Fruit fly (Drosophila melanogaster) whole organism, embryonic: ENCODE data around the gene CG34436.

ENCODE experiments used
- ATbp ChIP-seq: fragments of 200-800 bp; sonication (Bioruptor generic); optimal IDR thresholded peaks from 2 replicates; lab custom pipeline; 2017; ENCODE audit warnings: missing biosample characterization, mild to moderate bottlenecking, missing genetic modification characterization, missing genetic modification reagents
- CG11085 ChIP-seq: fragments of 200-800 bp; sonication (Bioruptor generic); IDR thresholded peaks from 2 replicates; pipeline ENCODE4 v1.3.6; 2022; ENCODE audit warnings: missing biosample characterization, missing genetic modification characterization
- CG11504 ChIP-seq: fragments of 200-800 bp; sonication (Bioruptor generic); optimal IDR thresholded peaks from 3 replicates; lab custom pipeline; 2019; ENCODE audit warnings: missing biosample characterization, mild to moderate bottlenecking, missing genetic modification characterization, moderate library complexity
- CG12219 ChIP-seq: fragments of 200-800 bp; sonication (Bioruptor generic); optimal IDR thresholded peaks from 3 replicates; lab custom pipeline; 2018; ENCODE audit warnings: missing biosample characterization, mild to moderate bottlenecking, missing genetic modification characterization
- CG12236 ChIP-seq: fragments of 200-800 bp; sonication (Bioruptor generic); optimal IDR thresholded peaks from 2 replicates; lab custom pipeline; 2016; ENCODE audit warnings: missing biosample characterization, missing genetic modification characterization
- CG12299 ChIP-seq: fragments of 200-800 bp; sonication (Bioruptor generic); optimal IDR thresholded peaks from 2 replicates; lab custom pipeline; 2018; ENCODE audit warnings: missing biosample characterization, mild to moderate bottlenecking, missing genetic modification characterization
- CG14050 ChIP-seq: fragments of 200-800 bp; sonication (Bioruptor generic); IDR thresholded peaks from 3 replicates; pipeline ENCODE4 v1.3.6; 2022; ENCODE audit warnings: missing biosample characterization, missing genetic modification characterization
- CG1647 ChIP-seq: fragments of 200-800 bp; sonication (Bioruptor generic); optimal IDR thresholded peaks from 3 replicates; lab custom pipeline; 2016; ENCODE audit warnings: missing biosample characterization, missing genetic modification characterization
- CG16813 ChIP-seq: fragments of 200-800 bp; sonication (Bioruptor generic); IDR thresholded peaks from 3 replicates; pipeline ENCODE4 v1.3.6; 2022; ENCODE audit warnings: missing biosample characterization, missing genetic modification characterization; ENCODE audit not compliant: partially characterized antibody
- CG17328 ChIP-seq: fragments of 200-800 bp; sonication (Bioruptor generic); IDR thresholded peaks from 2 replicates; pipeline ENCODE4 v1.3.6; 2022; ENCODE audit warnings: missing biosample characterization, missing genetic modification characterization
- CG17361 ChIP-seq: fragments of 200-800 bp; sonication (Bioruptor generic); IDR thresholded peaks from 3 replicates; pipeline ENCODE4 v1.3.6; 2022; ENCODE audit warnings: missing biosample characterization, missing genetic modification characterization
- CG17385 ChIP-seq: fragments of 200-800 bp; sonication (Bioruptor generic); optimal IDR thresholded peaks from 3 replicates; lab custom pipeline; 2018; ENCODE audit warnings: missing biosample characterization, mild to moderate bottlenecking, missing genetic modification characterization
- CG17802 ChIP-seq: fragments of 200-800 bp; sonication (Bioruptor generic); optimal IDR thresholded peaks from 2 replicates; lab custom pipeline; 2018; ENCODE audit warnings: missing biosample characterization, mild to moderate bottlenecking, missing genetic modification characterization, moderate library complexity
- CG4730 ChIP-seq: fragments of 200-800 bp; sonication (Bioruptor generic); IDR thresholded peaks from 2 replicates; pipeline ENCODE4 v1.3.6; 2022; ENCODE audit warnings: missing biosample characterization, missing genetic modification characterization
- CG6254 ChIP-seq: fragments of 200-800 bp; sonication (Bioruptor generic); optimal IDR thresholded peaks from 3 replicates; lab custom pipeline; 2017; ENCODE audit warnings: mild to moderate bottlenecking, missing biosample characterization, missing genetic modification reagents, missing genetic modification characterization
- CG6683 ChIP-seq: fragments of 200-800 bp; sonication (Bioruptor generic); optimal IDR thresholded peaks from 2 replicates; lab custom pipeline; 2017; ENCODE audit warnings: missing biosample characterization, mild to moderate bottlenecking, missing genetic modification characterization, missing genetic modification reagents
- CG6689 ChIP-seq: fragments of 200-800 bp; sonication (Bioruptor generic); IDR thresholded peaks from 2 replicates; pipeline ENCODE4 v1.3.6; 2022; ENCODE audit warnings: missing biosample characterization, missing genetic modification characterization
- CG8281 ChIP-seq: fragments of 200-800 bp; sonication (Bioruptor generic); optimal IDR thresholded peaks from 2 replicates; lab custom pipeline; 2018; ENCODE audit warnings: missing biosample characterization, mild to moderate bottlenecking, missing genetic modification characterization, moderate library complexity
- CHES-1-like ChIP-seq: fragments of 200-800 bp; sonication (Bioruptor generic); optimal IDR thresholded peaks from 2 replicates; lab custom pipeline; 2016; ENCODE audit warnings: missing biosample characterization, missing genetic modification characterization
- D ChIP-seq, 2 experiments: fragments of 200-800 bp in 1 of 2; fragments of >200 bp in 1 of 2; sonication (Bioruptor generic) in 1 of 2; optimal IDR thresholded peaks; 2 replicates in 1 of 2; 3 replicates in 1 of 2; lab custom pipeline; 2017; ENCODE audit warnings: mild to moderate bottlenecking in 1 of 2, missing biosample characterization in 1 of 2, missing genetic modification characterization in 1 of 2, missing genetic modification reagents in 1 of 2
- Ets65A ChIP-seq: fragments of 200-800 bp; sonication (Bioruptor generic); peaks from one replicate; lab custom pipeline; 2016; ENCODE audit warnings: missing biosample characterization, missing genetic modification characterization
- GATAe ChIP-seq: fragments of 200-800 bp; sonication (Bioruptor generic); conservative IDR thresholded peaks from 2 replicates; pipeline ENCODE4 v1.3.6; 2022; ENCODE audit warnings: missing biosample characterization, missing genetic modification characterization
- HLH54F ChIP-seq: fragments of 200-800 bp; sonication (Bioruptor generic); optimal IDR thresholded peaks from 3 replicates; lab custom pipeline; 2016; ENCODE audit warnings: missing biosample characterization, missing genetic modification characterization
- MTF-1 ChIP-seq: fragments of 200-800 bp; sonication (Bioruptor generic); optimal IDR thresholded peaks from 2 replicates; lab custom pipeline; 2018; ENCODE audit warnings: missing biosample characterization, mild to moderate bottlenecking, missing genetic modification characterization, borderline replicate concordance
- Med ChIP-seq: fragments of 200-800 bp; sonication (Bioruptor generic); peaks from one replicate; lab custom pipeline; 2016; ENCODE audit warnings: missing biosample characterization, missing genetic modification characterization, mild to moderate bottlenecking, inconsistent platforms, moderate library complexity
- Myb ChIP-seq: fragments of 200-800 bp; sonication (Bioruptor generic); optimal IDR thresholded peaks from 2 replicates; lab custom pipeline; 2016; ENCODE audit warnings: missing biosample characterization, missing genetic modification characterization
- Nf-YB ChIP-seq: fragments of 200-800 bp; sonication (Bioruptor generic); optimal IDR thresholded peaks from 3 replicates; lab custom pipeline; 2019; ENCODE audit warnings: missing biosample characterization, mild to moderate bottlenecking, missing genetic modification characterization, moderate library complexity
- Usf ChIP-seq: fragments of 200-800 bp; sonication (Bioruptor generic); optimal IDR thresholded peaks from 2 replicates; lab custom pipeline; 2017; ENCODE audit warnings: missing genotype, missing biosample characterization, missing genetic modification characterization
- bcd ChIP-seq: fragments of 200-800 bp; sonication (Bioruptor generic); optimal IDR thresholded peaks from 2 replicates; lab custom pipeline; 2017; ENCODE audit warnings: missing biosample characterization, mild to moderate bottlenecking, missing genetic modification characterization
- bsh ChIP-seq, 2 experiments: fragments of 200-800 bp; sonication (Bioruptor generic); optimal IDR thresholded peaks; 2 replicates each; lab custom pipeline; 2017 to 2018; ENCODE audit warnings: mild to moderate bottlenecking in 2 of 2, missing biosample characterization in 2 of 2, missing genetic modification characterization in 2 of 2, moderate library complexity in 1 of 2
- chinmo ChIP-seq: fragments of 200-800 bp; sonication (Bioruptor generic); IDR thresholded peaks from 4 replicates; pipeline ENCODE4 v1.3.6; 2022; ENCODE audit warnings: missing biosample characterization, missing genetic modification characterization; ENCODE audit not compliant: partially characterized antibody
- chn ChIP-seq: fragments of 200-800 bp; sonication (Bioruptor generic); optimal IDR thresholded peaks from 2 replicates; lab custom pipeline; 2016; ENCODE audit warnings: missing biosample characterization, missing genetic modification characterization
- dmrt11E ChIP-seq: fragments of 200-800 bp; sonication (Bioruptor generic); optimal IDR thresholded peaks from 3 replicates; lab custom pipeline; 2018; ENCODE audit warnings: missing biosample characterization, mild to moderate bottlenecking, missing genetic modification characterization, moderate library complexity
- dmrt99B ChIP-seq: fragments of 200-800 bp; sonication (Bioruptor generic); optimal IDR thresholded peaks from 2 replicates; lab custom pipeline; 2018; ENCODE audit warnings: missing biosample characterization, mild to moderate bottlenecking, missing genetic modification characterization, moderate library complexity
- emc ChIP-seq: fragments of 200-800 bp; sonication (Bioruptor generic); optimal IDR thresholded peaks from 2 replicates; lab custom pipeline; 2016; ENCODE audit warnings: missing biosample characterization, missing genetic modification characterization
- fd3F ChIP-seq: fragments of 200-800 bp; sonication (Bioruptor generic); optimal IDR thresholded peaks from 2 replicates; lab custom pipeline; 2018; ENCODE audit warnings: missing biosample characterization, mild to moderate bottlenecking, missing genetic modification characterization, moderate library complexity
- fd96Cb ChIP-seq: fragments of 200-800 bp; sonication (Bioruptor generic); optimal IDR thresholded peaks from 2 replicates; lab custom pipeline; 2018; ENCODE audit warnings: missing biosample characterization, mild to moderate bottlenecking, missing genetic modification characterization, moderate library complexity
- gem ChIP-seq: fragments of 200-800 bp; sonication (Bioruptor generic); optimal IDR thresholded peaks from 2 replicates; lab custom pipeline; 2019; ENCODE audit warnings: missing biosample characterization, mild to moderate bottlenecking, missing genetic modification characterization, moderate library complexity
- gro ChIP-seq: fragments of 200-800 bp; sonication (Bioruptor generic); optimal IDR thresholded peaks from 2 replicates; lab custom pipeline; 2016; ENCODE audit warnings: missing biosample characterization, missing genetic modification characterization
- h ChIP-seq: fragments of >200 bp; optimal IDR thresholded peaks from 2 replicates; lab custom pipeline; 2017
- hb ChIP-seq: fragments of 200-800 bp; sonication (Bioruptor generic); IDR thresholded peaks from 3 replicates; pipeline ENCODE4 v1.3.6; 2022; ENCODE audit warnings: missing biosample characterization, missing genetic modification characterization; ENCODE audit not compliant: partially characterized antibody
- kay ChIP-seq: fragments of 200-800 bp; sonication (Bioruptor generic); optimal IDR thresholded peaks from 2 replicates; lab custom pipeline; 2016; ENCODE audit warnings: missing biosample characterization, missing genetic modification characterization
- klu ChIP-seq: fragments of 200-800 bp; sonication (Bioruptor generic); IDR thresholded peaks from 2 replicates; pipeline ENCODE4 v1.3.6; 2022; ENCODE audit warnings: missing biosample characterization, missing genetic modification characterization
- odd ChIP-seq: fragments of 200-800 bp; sonication (Bioruptor generic); optimal IDR thresholded peaks from 2 replicates; lab custom pipeline; 2017; ENCODE audit warnings: missing biosample characterization, mild to moderate bottlenecking, missing genetic modification characterization
- pfk ChIP-seq: fragments of 200-800 bp; sonication (Bioruptor generic); optimal IDR thresholded peaks from 2 replicates; lab custom pipeline; 2018; ENCODE audit warnings: missing biosample characterization, mild to moderate bottlenecking, missing genetic modification characterization, moderate library complexity
- sd ChIP-seq: fragments of 200-800 bp; sonication (Bioruptor generic); optimal IDR thresholded peaks from 3 replicates; lab custom pipeline; 2018; ENCODE audit warnings: missing biosample characterization, mild to moderate bottlenecking, missing genetic modification characterization, moderate library complexity
- sens-2 ChIP-seq: fragments of 200-800 bp; sonication (Bioruptor generic); IDR thresholded peaks from 2 replicates; pipeline ENCODE4 v1.3.6; 2022; ENCODE audit warnings: missing biosample characterization, missing genetic modification characterization
- slou ChIP-seq: fragments of 200-800 bp; sonication (Bioruptor generic); optimal IDR thresholded peaks from 3 replicates; lab custom pipeline; 2016; ENCODE audit warnings: missing biosample characterization, missing genetic modification characterization
- zen ChIP-seq: fragments of 200-800 bp; sonication (Bioruptor generic); optimal IDR thresholded peaks from 3 replicates; lab custom pipeline; 2018; ENCODE audit warnings: missing biosample characterization, mild to moderate bottlenecking, missing genetic modification characterization, moderate library complexity

CG34436 gene

DNA sequence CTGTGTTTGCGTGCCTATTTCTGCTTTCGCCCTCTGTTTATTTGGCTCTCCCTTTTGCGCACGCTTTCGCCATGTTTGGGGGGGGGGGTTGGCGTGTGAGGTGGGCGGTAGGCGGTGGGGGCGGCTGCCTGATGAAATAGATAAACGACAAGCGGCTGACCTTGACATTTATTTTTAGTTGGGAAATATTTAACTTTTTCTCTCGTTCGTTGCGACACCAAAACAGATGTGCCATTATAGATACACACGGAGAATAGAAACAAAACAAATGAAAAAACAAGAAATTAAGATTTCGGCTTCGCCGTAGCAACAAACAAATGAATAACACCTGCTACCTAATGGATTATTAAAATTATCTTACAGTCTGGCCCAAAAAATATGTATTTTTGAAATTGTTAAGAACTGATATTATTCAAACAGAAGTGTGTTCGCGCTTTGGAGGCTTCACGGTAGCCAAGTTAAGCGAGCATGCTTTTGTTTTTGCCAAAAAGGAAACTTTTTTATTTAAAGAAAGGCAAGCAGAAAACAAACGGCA lies 49.8 kb downstream of the CG34436 start (continued):
- TF ChIP-seq HLH54F (GFP tag; lab: Kevin White, UChicago): peak; percentile 69
- TF ChIP-seq zen (tag; lab: Kevin White, UChicago): no peak
- TF ChIP-seq CG11085 (GFP tag; lab: Robert Waterston, UW): peak; percentile 49; the same call in 1 of the 2 replicates
- TF ChIP-seq CHES-1-like (GFP tag; lab: Kevin White, UChicago): no peak
- TF ChIP-seq fd3F (GFP tag; lab: Kevin White, UChicago): peak; percentile 64
- no peak for TF ChIP-seq CG16813 (GFP tag; lab: Robert Waterston, UW)
- TF ChIP-seq dmrt99B: peak; percentile 74
- TF ChIP-seq emc (GFP tag; lab: Kevin White, UChicago): peak; percentile 12
- peak; percentile 23 for TF ChIP-seq Myb (GFP tag; lab: Kevin White, UChicago)
- TF ChIP-seq dmrt11E (tag; lab: Kevin White, UChicago): no peak
- TF ChIP-seq bcd (GFP tag; lab: Kevin White, UChicago): peak; percentile 55
- TF ChIP-seq CG4730 (GFP tag; lab: Robert Waterston, UW): peak; percentile 64; the same call in 1 of the 2 replicates
- TF ChIP-seq CG6254: no peak
- TF ChIP-seq CG12299: peak; percentile 41
- peak; percentile 84 for TF ChIP-seq sd (tag; lab: Kevin White, UChicago)
- peak; percentile 80 for TF ChIP-seq gem
- peak; percentile 91 for TF ChIP-seq Med (GFP tag; lab: Kevin White, UChicago)
- peak; percentile 25; the same call in 1 of the 2 replicates for TF ChIP-seq sens-2
- TF ChIP-seq CG12219: peak; percentile 30
- TF ChIP-seq odd (GFP tag; lab: Kevin White, UChicago): peak; percentile 35
- peak; percentile 17 for TF ChIP-seq CG1647 (GFP tag; lab: Kevin White, UChicago)
- TF ChIP-seq D (optimal IDR thresholded peaks at IDR 0.05; lab: Kevin White, UChicago): no peak
- no peak for TF ChIP-seq D (GFP tag; optimal IDR thresholded peaks at IDR 0.05; lab: Kevin White, UChicago)
- peak; percentile 61 for TF ChIP-seq CG6689 (GFP tag; lab: Robert Waterston, UW)
- TF ChIP-seq chn (GFP tag; lab: Kevin White, UChicago): peak; percentile 3
- 0 out of 4 replicates have a peak, but pooled peaks have one; percentile 49 for TF ChIP-seq chinmo (GFP tag; lab: Robert Waterston, UW)
- TF ChIP-seq kay: peak; percentile 39
- peak in 1 of 2 experiments; percentile 35 for TF ChIP-seq bsh (GFP tag; optimal IDR thresholded peaks at IDR 0.05; lab: Kevin White, UChicago)
- TF ChIP-seq fd96Cb (tag; lab: Kevin White, UChicago): peak; percentile 39
- TF ChIP-seq ATbp (GFP tag; lab: Kevin White, UChicago): peak; percentile 31
- TF ChIP-seq Usf (GFP tag; lab: Kevin White, UChicago): peak; percentile 17
- peak; percentile 59 for TF ChIP-seq CG17385 (GFP tag; lab: Kevin White, UChicago)
- peak; percentile 27 for TF ChIP-seq Nf-YB (GFP tag; lab: Kevin White, UChicago)
- peak; percentile 38; the same call in 1 of the 2 replicates for TF ChIP-seq klu (GFP tag; lab: Robert Waterston, UW)
- TF ChIP-seq CG11504 (tag; lab: Kevin White, UChicago): peak; percentile 65
- TF ChIP-seq hb: no peak
- peak; percentile 61 for TF ChIP-seq CG17328
- peak; percentile 60 for TF ChIP-seq gro (GFP tag; lab: Kevin White, UChicago)
- no peak for TF ChIP-seq CG8281
- 0 out of 2 replicates have a peak, but pooled peaks have one; percentile 33 for TF ChIP-seq GATAe
- TF ChIP-seq MTF-1 (GFP tag; lab: Kevin White, UChicago): no peak
- no peak for TF ChIP-seq CG17802 (tag; lab: Kevin White, UChicago)
- no peak for TF ChIP-seq slou
- TF ChIP-seq pfk (GFP tag; lab: Kevin White, UChicago): no peak
- TF ChIP-seq CG17361: peak; percentile 66; the same call in 2 of the 3 replicates
- TF ChIP-seq h (lab: Kevin White, UChicago): no peak
- peak; percentile 60; the same call in 1 of the 3 replicates for TF ChIP-seq CG14050
- TF ChIP-seq Ets65A (GFP tag; lab: Kevin White, UChicago): peak; percentile 69
- peak; percentile 48 for TF ChIP-seq CG6683 (GFP tag; lab: Kevin White, UChicago)
- no peak for TF ChIP-seq CG12236 (GFP tag; lab: Kevin White, UChicago)
